Fruit fly (Drosophila melanogaster) whole organism, wandering third instar larva: ENCODE results near the gene inc.

Source experiments
- CG9705 ChIP-seq: fragments of 200-800 bp; sonication (Bioruptor generic); optimal IDR thresholded peaks from 2 replicates; lab custom pipeline; 2018; ENCODE audit warnings: missing biosample characterization, mild to moderate bottlenecking, missing genetic modification characterization
- Dif ChIP-seq: fragments of 200-275, 200-300 bp; sonication (Bioruptor generic); optimal IDR thresholded peaks from 2 replicates; lab custom pipeline; 2018; ENCODE audit warnings: missing biosample characterization, missing genetic modification characterization; ENCODE audit not compliant: partially characterized antibody
- HLH106 ChIP-seq: fragments of 200-800 bp; optimal IDR thresholded peaks from 3 replicates; lab custom pipeline; 2019; ENCODE audit warnings: missing biosample characterization, mild to moderate bottlenecking, missing genetic modification characterization, moderate library complexity
- Hnf4 ChIP-seq: fragments of 200-800 bp; sonication (Bioruptor generic); optimal IDR thresholded peaks from 2 replicates; lab custom pipeline; 2016; ENCODE audit warnings: missing biosample characterization, mild to moderate bottlenecking, missing genetic modification characterization
- Myc ChIP-seq: fragments of >200 bp; optimal IDR thresholded peaks from 2 replicates; lab custom pipeline; 2017
- fru ChIP-seq: fragments of 200-800 bp; sonication (Bioruptor generic); optimal IDR thresholded peaks from 3 replicates; lab custom pipeline; 2016; ENCODE audit warnings: missing biosample characterization, mild to moderate bottlenecking, missing genetic modification characterization
- h ChIP-seq: fragments of 200-800 bp; sonication (Bioruptor generic); optimal IDR thresholded peaks from 3 replicates; lab custom pipeline; 2016; ENCODE audit warnings: missing biosample characterization, mild to moderate bottlenecking, missing genetic modification characterization
- pan ChIP-seq: fragments of >200 bp; optimal IDR thresholded peaks from 2 replicates; lab custom pipeline; 2017
- psq ChIP-seq: fragments of 200-800 bp; sonication (Bioruptor generic); optimal IDR thresholded peaks from 3 replicates; lab custom pipeline; 2017; ENCODE audit warnings: missing biosample characterization, mild to moderate bottlenecking, missing genetic modification characterization, moderate library complexity
- sv ChIP-seq: fragments of 200-800 bp; sonication (Bioruptor generic); optimal IDR thresholded peaks from 3 replicates; lab custom pipeline; 2016; ENCODE audit warnings: missing biosample characterization, missing genetic modification characterization

DNA sequence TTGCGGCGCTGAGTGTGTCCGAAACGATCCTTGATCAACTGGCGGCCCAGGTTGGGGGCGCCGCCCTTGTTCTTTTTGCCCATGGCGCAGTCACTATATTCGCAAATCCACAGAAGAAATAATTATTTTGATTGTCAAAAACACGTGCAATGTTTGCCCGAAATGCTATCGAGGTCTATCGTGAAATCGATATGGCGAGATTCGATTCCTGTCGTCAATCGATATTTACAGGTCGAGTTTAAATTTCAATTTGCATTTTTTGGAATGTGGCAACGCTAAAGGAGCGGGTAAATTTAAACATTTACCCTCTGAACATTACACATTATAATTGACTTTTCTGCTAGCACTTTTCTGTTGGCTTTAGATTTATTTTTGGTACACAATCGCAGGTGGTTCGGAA is 19.2 kb upstream of the inc start, which contains the start of gene Ns3:
- TF ChIP-seq Hnf4 (GFP tag; lab: Kevin White, UChicago) (no peak), sv (no peak), psq (GFP tag; lab: Kevin White, UChicago) (no peak), h (GFP tag; lab: Kevin White, UChicago) (no peak), fru (no peak), Myc (lab: Kevin White, UChicago) (no peak), CG9705 (GFP tag; lab: Kevin White, UChicago) (no peak), HLH106 (tag; lab: Kevin White, UChicago) (no peak), pan (lab: Kevin White, UChicago) (no peak), Dif (GFP tag; lab: Kevin White, UChicago) (no peak)
